Worm (Caenorhabditis elegans) whole organism, L3 larva: Measurements from ENCODE around the gene F36G9.13.

ENCODE experiments used
- R02D3.7 ChIP-seq: fragments of 150-350 bp; optimal IDR thresholded peaks from 2 replicates; lab custom pipeline; 2014; ENCODE audit warnings: missing biosample characterization, missing genetic modification characterization
- ZK546.5 ChIP-seq: sonication (generic microtip); optimal IDR thresholded peaks from 2 replicates; lab custom pipeline; 2017; ENCODE audit warnings: missing biosample characterization, missing genetic modification characterization
- aly-2 ChIP-seq: fragments of 150-350 bp; optimal IDR thresholded peaks from 2 replicates; lab custom pipeline; 2014; ENCODE audit warnings: missing biosample characterization, missing genetic modification characterization
- ama-1 ChIP-seq: fragments of 150-350 bp; optimal IDR thresholded peaks from 2 replicates; lab custom pipeline; 2018
- ceh-28 ChIP-seq: fragments of 150-350 bp; optimal IDR thresholded peaks from 2 replicates; lab custom pipeline; 2014; ENCODE audit warnings: missing biosample characterization, missing genetic modification reagents, missing genetic modification characterization
- ceh-82 ChIP-seq: fragments of 150-350 bp; optimal IDR thresholded peaks from 2 replicates; lab custom pipeline; 2014; ENCODE audit warnings: missing biosample characterization, missing genetic modification characterization
- ceh-9 ChIP-seq: sonication (generic microtip); optimal IDR thresholded peaks from 2 replicates; lab custom pipeline; 2018; ENCODE audit warnings: missing biosample characterization, missing genetic modification characterization
- daf-12 ChIP-seq: fragments of 150-350 bp; optimal IDR thresholded peaks from 2 replicates; lab custom pipeline; 2014; ENCODE audit warnings: missing biosample characterization, missing genetic modification reagents, missing genetic modification characterization
- elt-2 ChIP-seq: sonication (generic microtip); optimal IDR thresholded peaks from 2 replicates; lab custom pipeline; 2016; ENCODE audit warnings: missing genetic modification reagents, mild to moderate bottlenecking, missing genetic modification characterization, missing compliant biosample characterization
- elt-3 ChIP-seq, 3 experiments: fragments of 150-350 bp in 1 of 3; sonication (generic microtip) in 2 of 3; optimal IDR thresholded peaks; 2 replicates in 2 of 3; 4 replicates in 1 of 3; lab custom pipeline; 2014 to 2017; ENCODE audit warnings: missing biosample characterization in 3 of 3, missing genetic modification characterization in 3 of 3
- eor-1 ChIP-seq, 2 experiments: fragments of 150-350 bp; optimal IDR thresholded peaks; 2 replicates each; lab custom pipeline; 2014 to 2018; ENCODE audit warnings: missing biosample characterization in 2 of 2, missing genetic modification characterization in 2 of 2
- fkh-10 ChIP-seq: sonication (generic microtip); optimal IDR thresholded peaks from 2 replicates; lab custom pipeline; 2017; ENCODE audit warnings: missing biosample characterization, missing genetic modification reagents, missing genetic modification characterization
- lin-15B ChIP-seq: fragments of 150-350 bp; optimal IDR thresholded peaks from 2 replicates; lab custom pipeline; 2014; ENCODE audit warnings: missing biosample characterization, missing genetic modification characterization
- lin-39 ChIP-seq: fragments of 150-350 bp; optimal IDR thresholded peaks from 2 replicates; lab custom pipeline; 2018; ENCODE audit warnings: missing biosample characterization, missing genetic modification reagents, missing genetic modification characterization
- nfya-1 ChIP-seq: sonication (generic microtip); optimal IDR thresholded peaks from 2 replicates; lab custom pipeline; 2017; ENCODE audit warnings: missing genetic modification characterization, mild to moderate bottlenecking, missing compliant biosample characterization, antibody characterized with exemption, moderate library complexity; ENCODE audit not compliant: insufficient read depth
- nhr-11 ChIP-seq: fragments of 150-350 bp; optimal IDR thresholded peaks from 2 replicates; lab custom pipeline; 2014; ENCODE audit warnings: missing biosample characterization, missing genetic modification characterization
- nhr-12 ChIP-seq: fragments of 150-350 bp; optimal IDR thresholded peaks from 2 replicates; lab custom pipeline; 2014; ENCODE audit warnings: missing biosample characterization, missing genetic modification characterization
- nhr-23 ChIP-seq: fragments of 150-350 bp; optimal IDR thresholded peaks from 2 replicates; lab custom pipeline; 2014; ENCODE audit warnings: missing biosample characterization, missing genetic modification reagents, missing genetic modification characterization
- nhr-237 ChIP-seq: fragments of 150-350 bp; optimal IDR thresholded peaks from 2 replicates; lab custom pipeline; 2014; ENCODE audit warnings: missing biosample characterization, missing genetic modification characterization
- nhr-25 ChIP-seq: sonication (generic microtip); optimal IDR thresholded peaks from 2 replicates; lab custom pipeline; 2017; ENCODE audit warnings: missing biosample characterization, missing genetic modification characterization
- nhr-43 ChIP-seq: sonication (generic microtip); optimal IDR thresholded peaks from 2 replicates; lab custom pipeline; 2016; ENCODE audit warnings: mild to moderate bottlenecking, missing genetic modification characterization, missing compliant biosample characterization; ENCODE audit not compliant: poor library complexity, severe bottlenecking
- nhr-76 ChIP-seq: fragments of 150-350 bp; sonication (generic microtip); optimal IDR thresholded peaks from 5 replicates; lab custom pipeline; 2014; ENCODE audit warnings: missing biosample characterization, missing genetic modification characterization
- nhr-77 ChIP-seq: fragments of 150-350 bp; optimal IDR thresholded peaks from 2 replicates; lab custom pipeline; 2014; ENCODE audit warnings: missing biosample characterization, missing genetic modification characterization
- pha-4 ChIP-seq: fragments of 150-350 bp; optimal IDR thresholded peaks from 2 replicates; lab custom pipeline; 2014; ENCODE audit warnings: missing biosample characterization, missing genetic modification reagents, missing genetic modification characterization
- pqm-1 ChIP-seq: fragments of 150-350 bp; optimal IDR thresholded peaks from 2 replicates; lab custom pipeline; 2017; ENCODE audit warnings: missing biosample characterization, missing genetic modification characterization, inconsistent platforms
- sea-2 ChIP-seq: fragments of 150-350 bp; sonication (generic microtip); optimal IDR thresholded peaks from 4 replicates; lab custom pipeline; 2014; ENCODE audit warnings: missing biosample characterization, missing genetic modification reagents, missing genetic modification characterization
- unc-39 ChIP-seq: sonication (generic microtip); optimal IDR thresholded peaks from 4 replicates; lab custom pipeline; 2017; ENCODE audit warnings: missing biosample characterization, missing genetic modification characterization
- zag-1 ChIP-seq: fragments of 150-350 bp; optimal IDR thresholded peaks from 2 replicates; lab custom pipeline; 2014; ENCODE audit warnings: missing biosample characterization, missing genetic modification characterization
- ztf-11 ChIP-seq: fragments of 150-350 bp; optimal IDR thresholded peaks from 2 replicates; lab custom pipeline; 2014; ENCODE audit warnings: missing biosample characterization, missing genetic modification characterization

Gene F36G9.13

ce11 chrV:16024300-16024699 lies 41.2 kb downstream of the F36G9.13 start, which contains the start of gene T10C6.6:
Gene T10C6.6, plus strand, starts transcription at chrV:16024326.
- no peak for TF ChIP-seq nhr-43 (tag; lab: Kevin White, UChicago)
- TF ChIP-seq, all 47 proteins: peak for 0

DNA sequence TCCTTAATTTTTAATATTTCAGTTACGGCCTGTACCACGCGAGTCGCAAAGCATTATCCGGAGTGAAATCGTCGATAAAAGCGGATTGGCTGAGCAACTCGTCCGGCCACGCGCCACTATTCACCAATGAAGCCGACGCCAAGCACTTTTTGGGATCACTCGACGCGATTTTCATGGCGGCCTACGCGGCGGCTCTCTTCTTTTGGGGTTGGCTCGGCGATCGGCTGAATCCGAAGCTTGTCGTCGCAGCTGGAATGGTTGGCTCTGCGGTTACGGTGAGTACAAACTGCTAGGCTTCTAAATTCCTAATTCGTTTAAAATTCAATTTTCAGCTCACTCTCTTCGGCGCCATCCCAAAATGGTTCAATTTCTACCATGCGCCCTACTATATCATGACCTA lies 41.8 kb downstream of the F36G9.13 start:
- TF ChIP-seq ztf-11 (tag; lab: Kevin White, UChicago) (no peak), fkh-10 (GFP tag; lab: Kevin White, UChicago) (no peak), zag-1 (tag; lab: Kevin White, UChicago) (no peak), pqm-1 (tag; lab: Kevin White, UChicago) (no peak), nhr-12 (tag; lab: Kevin White, UChicago) (no peak)

- TF ChIP-seq elt-3 (tag; optimal IDR thresholded peaks at IDR 0.05; lab: Kevin White, UChicago): no peak
- TF ChIP-seq nfya-1 (tag; lab: Kevin White, UChicago): no peak
- TF ChIP-seq ceh-28 (tag; lab: Kevin White, UChicago): no peak
- no peak for TF ChIP-seq ceh-82 (tag; lab: Kevin White, UChicago)
- no peak for TF ChIP-seq lin-15B (tag; lab: Kevin White, UChicago)
- no peak for TF ChIP-seq ceh-9 (tag; lab: Kevin White, UChicago)
- no peak for TF ChIP-seq aly-2 (tag; lab: Kevin White, UChicago)
- no peak for TF ChIP-seq daf-12
- TF ChIP-seq ztf-11 (tag; lab: Kevin White, UChicago): no peak
- no peak for TF ChIP-seq nhr-25 (tag; lab: Kevin White, UChicago)
- no peak for TF ChIP-seq nhr-77 (tag; lab: Kevin White, UChicago)
- no peak for TF ChIP-seq elt-2 (tag; lab: Kevin White, UChicago)
- no peak for TF ChIP-seq nhr-12 (tag; lab: Kevin White, UChicago)
- TF ChIP-seq sea-2 (GFP tag; lab: Kevin White, UChicago): no peak
- no peak for TF ChIP-seq R02D3.7
- TF ChIP-seq nhr-23 (tag; lab: Kevin White, UChicago): no peak
- TF ChIP-seq pqm-1 (tag; lab: Kevin White, UChicago): no peak
These were observed 46.1 kb downstream of the F36G9.13 start for ce11 chrV:16029237-16029636.

DNA sequence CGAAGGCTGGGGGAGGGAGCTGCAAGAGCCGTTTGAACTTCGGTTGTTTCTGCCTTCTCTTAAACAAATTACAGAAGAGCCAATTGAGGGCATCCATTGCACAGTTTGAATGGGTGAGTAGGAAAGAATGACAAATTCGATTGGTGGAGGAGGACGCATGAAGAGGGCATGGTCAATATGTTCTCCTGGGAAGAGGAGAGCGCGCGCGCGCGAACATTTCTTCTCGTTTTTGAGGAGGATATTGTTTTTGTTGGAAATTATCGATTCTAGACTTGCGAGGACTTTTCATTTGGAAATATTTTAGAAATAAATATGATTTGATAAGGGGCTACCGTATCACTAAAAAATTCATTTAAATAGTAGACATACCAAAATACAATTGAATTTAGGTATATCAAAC lies 48.5 kb downstream of the F36G9.13 start, which contains the start of gene T10C6.7:
Gene T10C6.7 (minus strand): TSS at position 143 of the 400 bp plus-strand sequence.
- TF ChIP-seq aly-2 (tag; lab: Kevin White, UChicago) (no peak), unc-39 (tag; lab: Kevin White, UChicago) (no peak), ceh-28 (tag; lab: Kevin White, UChicago) (no peak), nhr-11 (tag; lab: Kevin White, UChicago) (no peak), R02D3.7 (no peak), ceh-82 (tag; lab: Kevin White, UChicago) (no peak), lin-39 (tag; lab: Kevin White, UChicago) (no peak)

DNA sequence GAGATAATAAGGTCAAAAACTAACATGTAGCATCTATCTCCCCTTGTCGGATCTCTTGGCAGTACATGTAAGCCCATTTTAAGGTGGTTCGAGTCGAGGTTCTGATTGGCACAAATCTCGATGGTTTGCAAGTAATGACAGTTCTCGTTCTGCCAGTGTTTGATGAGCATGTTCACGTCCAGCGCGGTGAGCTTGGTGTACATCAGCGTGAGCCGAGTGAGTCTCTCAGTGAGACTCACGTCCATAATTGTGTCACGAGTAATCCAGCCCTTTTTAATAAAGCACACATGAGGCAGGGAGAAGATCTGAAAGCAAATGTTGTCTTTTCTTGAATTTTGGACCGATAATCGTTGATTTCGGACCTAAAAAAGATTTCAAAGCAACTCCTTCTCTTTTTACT lies 49.7 kb downstream of the F36G9.13 start, which contains the start of gene T10C6.16:
Gene T10C6.16 (minus strand): TSS at position 245 of the 400 bp plus-strand sequence.
- no peak for TF ChIP-seq elt-2 (tag; lab: Kevin White, UChicago)
- no peak for TF ChIP-seq nhr-76 (tag; lab: Kevin White, UChicago)
- no peak for TF ChIP-seq ceh-82 (tag; lab: Kevin White, UChicago)
- TF ChIP-seq nhr-237 (tag; lab: Kevin White, UChicago): no peak
- TF ChIP-seq daf-12: no peak
- no peak for TF ChIP-seq nhr-11 (tag; lab: Kevin White, UChicago)
- no peak for TF ChIP-seq ZK546.5 (tag; lab: Kevin White, UChicago)
- TF ChIP-seq unc-39 (tag; lab: Kevin White, UChicago): no peak
- TF ChIP-seq ama-1: no peak
- TF ChIP-seq pha-4 (tag; lab: Kevin White, UChicago): no peak

- TF ChIP-seq nhr-11 (tag; lab: Kevin White, UChicago) (no peak), ceh-28 (tag; lab: Kevin White, UChicago) (no peak)
These were observed 50.4 kb downstream of the F36G9.13 start for ce11 chrV:16033491-16033890.

DNA sequence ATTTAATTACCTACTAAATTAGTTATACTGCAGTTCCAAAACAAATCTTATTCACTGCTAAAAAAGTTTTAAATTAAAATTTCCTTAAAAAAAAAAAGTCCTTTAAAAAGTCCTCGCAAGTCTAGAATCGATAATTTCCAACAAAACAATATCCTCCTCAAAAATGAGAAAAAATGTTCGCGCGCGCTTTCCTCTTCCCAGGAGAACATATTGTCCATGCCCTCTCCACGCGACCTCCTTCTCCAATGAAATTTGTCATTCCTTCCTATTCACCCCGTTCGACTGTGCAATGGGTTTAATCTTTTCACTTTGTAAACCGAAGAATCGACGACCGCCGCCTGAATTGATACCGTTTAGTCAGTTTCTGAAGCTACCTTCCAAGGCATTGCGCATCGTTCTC lies 53.1 kb downstream of the F36G9.13 start, which contains the start of gene T10C6.10:
Gene T10C6.10 (plus strand): TSS at position 248 of the 400 bp plus-strand sequence.
- TF ChIP-seq elt-3 (tag; optimal IDR thresholded peaks at IDR 0.05; lab: Kevin White, UChicago) (no peak), eor-1 (tag; optimal IDR thresholded peaks at IDR 0.05; lab: Kevin White, UChicago) (no peak), lin-39 (tag; lab: Kevin White, UChicago) (no peak), ceh-28 (tag; lab: Kevin White, UChicago) (no peak)
